Worm (Caenorhabditis elegans) whole organism, L1 larva: ENCODE results near the gene ptr-1.

Experiments used
- C04F5.9 ChIP-seq: sonication (generic microtip); optimal IDR thresholded peaks from 2 replicates; lab custom pipeline; 2016; ENCODE audit warnings: missing genetic modification characterization, missing compliant biosample characterization
- F16B12.6 ChIP-seq: fragments of 150-350 bp; optimal IDR thresholded peaks from 2 replicates; lab custom pipeline; 2014; ENCODE audit warnings: missing biosample characterization, missing genetic modification characterization
- aly-2 ChIP-seq: fragments of 150-350 bp; optimal IDR thresholded peaks from 2 replicates; lab custom pipeline; 2014; ENCODE audit warnings: missing biosample characterization, missing genetic modification characterization
- ama-1 ChIP-seq: fragments of 150-350 bp; optimal IDR thresholded peaks from 2 replicates; lab custom pipeline; 2014
- ceh-63 ChIP-seq: fragments of 200-800 bp; sonication (Bioruptor generic); optimal IDR thresholded peaks from 2 replicates; lab custom pipeline; 2018; ENCODE audit warnings: mild to moderate bottlenecking, missing genetic modification characterization, missing compliant biosample characterization
- ceh-8 ChIP-seq: fragments of 200-800 bp; sonication (Bioruptor generic); optimal IDR thresholded peaks from 2 replicates; lab custom pipeline; 2018; ENCODE audit warnings: mild to moderate bottlenecking, missing genetic modification characterization, moderate library complexity, missing compliant biosample characterization
- ceh-82 ChIP-seq, 3 experiments: fragments of 150-350 bp in 1 of 3; sonication (generic microtip) in 2 of 3; optimal IDR thresholded peaks; 2 replicates each; lab custom pipeline; 2014 to 2017; ENCODE audit warnings: missing biosample characterization in 3 of 3, missing genetic modification characterization in 3 of 3
- ceh-88 ChIP-seq: fragments of 200-800 bp; sonication (Bioruptor generic); IDR thresholded peaks from 2 replicates; pipeline ENCODE4 v1.3.6; 2022; ENCODE audit warnings: missing genetic modification characterization, missing compliant biosample characterization
- ces-1 ChIP-seq: fragments of 150-350 bp; optimal IDR thresholded peaks from 2 replicates; lab custom pipeline; 2014; ENCODE audit warnings: missing biosample characterization, missing genetic modification reagents, missing genetic modification characterization
- dpl-1 ChIP-seq, 3 experiments: fragments of 150-350 bp in 2 of 3; sonication (generic microtip) in 1 of 3; optimal IDR thresholded peaks; 2 replicates each; lab custom pipeline; 2014 to 2017; ENCODE audit warnings: missing biosample characterization in 3 of 3, missing genetic modification characterization in 3 of 3, missing genetic modification reagents in 3 of 3
- efl-1 ChIP-seq, 4 experiments: fragments of 150-350 bp; optimal IDR thresholded peaks in 3 of 4; peaks in 1 of 4; 1 replicate in 1 of 4; 2 replicates in 3 of 4; lab custom pipeline; 2014; ENCODE audit warnings: missing biosample characterization in 2 of 4, missing genetic modification characterization in 2 of 4, missing genetic modification reagents in 2 of 4
- elt-2 ChIP-seq: sonication (generic microtip); optimal IDR thresholded peaks from 2 replicates; lab custom pipeline; 2016; ENCODE audit warnings: missing genetic modification characterization, mild to moderate bottlenecking, inconsistent platforms, missing compliant biosample characterization, missing genetic modification reagents
- fkh-10 ChIP-seq: sonication (generic microtip); optimal IDR thresholded peaks from 2 replicates; lab custom pipeline; 2017; ENCODE audit warnings: missing biosample characterization, missing genetic modification reagents, missing genetic modification characterization
- fkh-8 ChIP-seq: sonication (generic microtip); optimal IDR thresholded peaks from 2 replicates; lab custom pipeline; 2016; ENCODE audit warnings: mild to moderate bottlenecking, missing genetic modification characterization, missing compliant biosample characterization
- fos-1 ChIP-seq: fragments of 150-350 bp; optimal IDR thresholded peaks from 2 replicates; lab custom pipeline; 2014; ENCODE audit warnings: missing biosample characterization, missing genetic modification characterization
- grh-1 ChIP-seq: fragments of 200-800 bp; sonication (Bioruptor generic); IDR thresholded peaks from 2 replicates; pipeline ENCODE4 v1.3.6; 2022; ENCODE audit warnings: missing genetic modification reagents, missing genetic modification characterization, missing compliant biosample characterization
- hlh-17 ChIP-seq: fragments of 200-800 bp; sonication (Bioruptor generic); optimal IDR thresholded peaks from 2 replicates; lab custom pipeline; 2018; ENCODE audit warnings: missing genetic modification characterization, mild to moderate bottlenecking, missing compliant biosample characterization, moderate library complexity, borderline replicate concordance
- hlh-4 ChIP-seq: sonication (generic microtip); optimal IDR thresholded peaks from 2 replicates; lab custom pipeline; 2016; ENCODE audit warnings: mild to moderate bottlenecking, missing genetic modification characterization, missing compliant biosample characterization
- hpl-2 ChIP-seq: fragments of 150-350 bp; optimal IDR thresholded peaks from 2 replicates; lab custom pipeline; 2014; ENCODE audit warnings: missing biosample characterization, missing genetic modification reagents, missing genetic modification characterization
- irx-1 ChIP-seq: sonication (generic microtip); optimal IDR thresholded peaks from 2 replicates; lab custom pipeline; 2016; ENCODE audit warnings: missing genetic modification characterization, missing compliant biosample characterization
- isw-1 ChIP-seq: fragments of 200-800 bp; sonication (Bioruptor generic); IDR thresholded peaks from 2 replicates; pipeline ENCODE4 v1.3.6; 2022; ENCODE audit warnings: missing genetic modification characterization, missing compliant biosample characterization
- jun-1 ChIP-seq: fragments of 150-350 bp; optimal IDR thresholded peaks from 2 replicates; lab custom pipeline; 2014; ENCODE audit warnings: missing biosample characterization, missing genetic modification reagents, missing genetic modification characterization
- lin-13 ChIP-seq: fragments of 150-350 bp; optimal IDR thresholded peaks from 2 replicates; lab custom pipeline; 2014; ENCODE audit warnings: missing biosample characterization, missing genetic modification reagents, missing genetic modification characterization
- lin-14 ChIP-seq: fragments of 200-800 bp; sonication (Bioruptor generic); optimal IDR thresholded peaks from 2 replicates; lab custom pipeline; 2018; ENCODE audit warnings: mild to moderate bottlenecking, missing genetic modification characterization, moderate library complexity, missing compliant biosample characterization
- lin-35 ChIP-seq, 2 experiments: fragments of 150-350 bp; optimal IDR thresholded peaks; 2 replicates each; lab custom pipeline; 2014; ENCODE audit warnings: missing biosample characterization in 2 of 2, missing genetic modification characterization in 2 of 2, missing genetic modification reagents in 2 of 2
- lin-39 ChIP-seq: fragments of 150-350 bp; optimal IDR thresholded peaks from 2 replicates; lab custom pipeline; 2014; ENCODE audit warnings: missing biosample characterization, missing genetic modification reagents, missing genetic modification characterization
- lsy-2 ChIP-seq, 2 experiments: fragments of 150-350 bp; optimal IDR thresholded peaks; 2 replicates each; lab custom pipeline; 2014; ENCODE audit warnings: missing biosample characterization in 2 of 2, missing genetic modification characterization in 2 of 2
- mab-9 ChIP-seq: fragments of 200-800 bp; sonication (Bioruptor generic); IDR thresholded peaks from 2 replicates; pipeline ENCODE4 v1.3.6; 2022; ENCODE audit warnings: missing genetic modification reagents, missing genetic modification characterization, missing compliant biosample characterization
- mef-2 ChIP-seq: fragments of 150-350 bp; optimal IDR thresholded peaks from 2 replicates; lab custom pipeline; 2014; ENCODE audit warnings: missing biosample characterization, missing genetic modification characterization
- mep-1 ChIP-seq: fragments of 150-350 bp; optimal IDR thresholded peaks from 2 replicates; lab custom pipeline; 2014; ENCODE audit warnings: missing biosample characterization, missing genetic modification characterization
- nhr-19 ChIP-seq: fragments of 200-800 bp; sonication (Bioruptor generic); conservative IDR thresholded peaks from 2 replicates; pipeline ENCODE4 v1.3.6; 2022; ENCODE audit warnings: missing genetic modification characterization, missing compliant biosample characterization
- nhr-237 ChIP-seq: fragments of 150-350 bp; optimal IDR thresholded peaks from 2 replicates; lab custom pipeline; 2014; ENCODE audit warnings: missing biosample characterization, missing genetic modification characterization
- nhr-71 ChIP-seq: sonication (generic microtip); optimal IDR thresholded peaks from 2 replicates; lab custom pipeline; 2016; ENCODE audit warnings: mild to moderate bottlenecking, missing genetic modification characterization, moderate library complexity, missing compliant biosample characterization
- nhr-76 ChIP-seq: sonication (generic microtip); optimal IDR thresholded peaks from 2 replicates; lab custom pipeline; 2017; ENCODE audit warnings: missing biosample characterization, missing genetic modification characterization
- nhr-77 ChIP-seq: fragments of 150-350 bp; optimal IDR thresholded peaks from 2 replicates; lab custom pipeline; 2014; ENCODE audit warnings: missing biosample characterization, missing genetic modification characterization
- rnt-1 ChIP-seq: sonication (generic microtip); optimal IDR thresholded peaks from 2 replicates; lab custom pipeline; 2016; ENCODE audit warnings: mild to moderate bottlenecking, missing genetic modification characterization, moderate library complexity, missing compliant biosample characterization
- skn-1 ChIP-seq: fragments of 150-350 bp; optimal IDR thresholded peaks from 2 replicates; lab custom pipeline; 2014; ENCODE audit warnings: missing biosample characterization, missing genetic modification characterization
- snpc-4 ChIP-seq: fragments of 150-350 bp; optimal IDR thresholded peaks from 2 replicates; lab custom pipeline; 2014; ENCODE audit warnings: missing biosample characterization, missing genetic modification characterization
- snu-23 ChIP-seq: sonication (generic microtip); optimal IDR thresholded peaks from 2 replicates; lab custom pipeline; 2016; ENCODE audit warnings: missing genetic modification characterization, missing compliant biosample characterization
- sox-4 ChIP-seq: sonication (generic microtip); optimal IDR thresholded peaks from 2 replicates; lab custom pipeline; 2016; ENCODE audit warnings: missing genetic modification characterization, missing compliant biosample characterization
- swsn-7 ChIP-seq: sonication (generic microtip); optimal IDR thresholded peaks from 2 replicates; lab custom pipeline; 2016; ENCODE audit warnings: missing genetic modification characterization, missing compliant biosample characterization
- tlp-1 ChIP-seq: fragments of 150-350 bp; optimal IDR thresholded peaks from 2 replicates; lab custom pipeline; 2014; ENCODE audit warnings: missing biosample characterization, missing genetic modification characterization
- unc-30 ChIP-seq: sonication (generic microtip); optimal IDR thresholded peaks from 2 replicates; lab custom pipeline; 2017; ENCODE audit warnings: missing biosample characterization, missing genetic modification characterization
- unc-86 ChIP-seq: sonication (generic microtip); optimal IDR thresholded peaks from 2 replicates; lab custom pipeline; 2016; ENCODE audit warnings: missing genetic modification characterization, missing compliant biosample characterization
- xbp-1 ChIP-seq: sonication (generic microtip); optimal IDR thresholded peaks from 2 replicates; lab custom pipeline; 2016; ENCODE audit warnings: missing genetic modification characterization, missing compliant biosample characterization
- zip-4 ChIP-seq: fragments of 200-800 bp; sonication (Bioruptor generic); optimal IDR thresholded peaks from 2 replicates; lab custom pipeline; 2018; ENCODE audit warnings: mild to moderate bottlenecking, missing genetic modification characterization, moderate library complexity, missing compliant biosample characterization
- ztf-4 ChIP-seq: fragments of 150-350 bp; optimal IDR thresholded peaks from 2 replicates; lab custom pipeline; 2014; ENCODE audit warnings: missing biosample characterization, missing genetic modification characterization

ptr-1 gene

ce11 chrV:9220444-9220843 is 38.9 kb upstream of the ptr-1 start (continued):
- TF ChIP-seq mab-9 (GFP tag; lab: Robert Waterston, UW), result no peak
- peak; percentile 37; the same call in 1 of the 2 replicates for TF ChIP-seq nhr-19 (GFP tag; lab: Robert Waterston, UW)
- TF ChIP-seq nhr-237 (tag; lab: Kevin White, UChicago), result no peak
- TF ChIP-seq snpc-4 (tag; lab: Kevin White, UChicago), result no peak
- TF ChIP-seq unc-30 (tag; lab: Kevin White, UChicago), result no peak
- TF ChIP-seq mep-1 (tag; lab: Kevin White, UChicago), result peak; percentile 20
- TF ChIP-seq grh-1 (GFP tag; lab: Robert Waterston, UW), result no peak
- peak; percentile 64 for TF ChIP-seq nhr-71 (tag; lab: Kevin White, UChicago)
- no peak for TF ChIP-seq ceh-8 (GFP tag; lab: Kevin White, UChicago)
- no peak for TF ChIP-seq hlh-4 (tag; lab: Kevin White, UChicago)
- TF ChIP-seq skn-1, result peak; percentile 54
- TF ChIP-seq lsy-2 (tag; optimal IDR thresholded peaks at IDR 0.05; lab: Kevin White, UChicago), result peak; percentile 36 to 74
- TF ChIP-seq rnt-1, result peak; percentile 33
- TF ChIP-seq mef-2 (tag; lab: Kevin White, UChicago), result no peak
- TF ChIP-seq fos-1 (tag; lab: Kevin White, UChicago), result peak; percentile 27
- TF ChIP-seq lin-13, result no peak
- TF ChIP-seq hlh-17, result no peak
- TF ChIP-seq hpl-2 (GFP tag; lab: Kevin White, UChicago), result no peak
- peak; percentile 56 for TF ChIP-seq lin-14
- peak in 2 of 3 experiments; percentile 45 to 68 for TF ChIP-seq ceh-82 (tag; optimal IDR thresholded peaks at IDR 0.05; lab: Kevin White, UChicago)
- TF ChIP-seq sox-4 (tag; lab: Kevin White, UChicago), result no peak
- TF ChIP-seq ces-1 (GFP tag; lab: Kevin White, UChicago), result no peak
- no peak for TF ChIP-seq F16B12.6 (tag; lab: Kevin White, UChicago)
- TF ChIP-seq C04F5.9 (tag; lab: Kevin White, UChicago), result no peak
- no peak for TF ChIP-seq irx-1
- TF ChIP-seq ztf-4 (tag; lab: Kevin White, UChicago), result no peak
- TF ChIP-seq zip-4 (GFP tag; lab: Kevin White, UChicago), result no peak
- TF ChIP-seq jun-1 (tag; lab: Kevin White, UChicago), result no peak
- no peak for TF ChIP-seq lin-39 (tag; lab: Kevin White, UChicago)
- no peak for TF ChIP-seq nhr-76 (tag; lab: Kevin White, UChicago)
- TF ChIP-seq fkh-8 (tag; lab: Kevin White, UChicago), result no peak
- TF ChIP-seq fkh-10 (GFP tag; lab: Kevin White, UChicago), result no peak
- peak; percentile 29 for TF ChIP-seq unc-86 (tag; lab: Kevin White, UChicago)
- peak; percentile 46; the same call in 1 of the 2 replicates for TF ChIP-seq isw-1 (GFP tag; lab: Robert Waterston, UW)
- peak; percentile 33 for TF ChIP-seq swsn-7

DNA sequence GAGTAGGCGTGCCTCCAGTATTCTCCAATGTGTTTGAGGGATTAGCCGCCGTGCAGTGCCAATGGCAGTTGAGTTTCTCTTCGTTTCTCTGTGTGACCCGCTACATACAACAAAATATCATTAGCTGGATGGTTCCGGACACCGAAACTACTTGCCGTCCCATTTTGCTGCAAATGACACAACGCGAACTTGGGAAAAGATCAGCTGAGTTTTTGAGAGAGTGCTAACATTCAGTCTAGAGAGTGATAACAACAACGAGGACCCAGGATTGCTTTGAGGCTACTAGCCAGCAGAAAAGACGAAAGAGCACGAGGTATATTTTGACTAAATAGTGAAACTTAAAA is 37.8 kb upstream of the ptr-1 start:
- TF ChIP-seq elt-2 (tag; lab: Kevin White, UChicago), result no peak
- no peak for TF ChIP-seq efl-1 (optimal IDR thresholded peaks at IDR 0.05; lab: Kevin White, UChicago)
- peak in 1 of 2 experiments; percentile 90 for TF ChIP-seq efl-1 (GFP tag; optimal IDR thresholded peaks at IDR 0.05 in 1 of 2; lab: Kevin White, UChicago)

- TF ChIP-seq lsy-2 (tag; optimal IDR thresholded peaks at IDR 0.05; lab: Kevin White, UChicago) (peak in 1 of 2 experiments; percentile 6), mep-1 (tag; lab: Kevin White, UChicago) (no peak), lin-35 (GFP tag; optimal IDR thresholded peaks at IDR 0.05; lab: Kevin White, UChicago) (peak in 1 of 2 experiments; percentile 17), unc-30 (tag; lab: Kevin White, UChicago) (no peak), fkh-10 (GFP tag; lab: Kevin White, UChicago) (peak; percentile 35), ceh-63 (GFP tag; lab: Kevin White, UChicago) (no peak), tlp-1 (tag; lab: Kevin White, UChicago) (no peak), fkh-8 (tag; lab: Kevin White, UChicago) (peak; percentile 23), elt-2 (tag; lab: Kevin White, UChicago) (peak; percentile 2), zip-4 (GFP tag; lab: Kevin White, UChicago) (no peak), ama-1 (no peak), nhr-77 (tag; lab: Kevin White, UChicago) (no peak), lin-14 (peak; percentile 86), dpl-1 (GFP tag; optimal IDR thresholded peaks at IDR 0.05; lab: Kevin White, UChicago) (peak in 1 of 3 experiments; percentile 27), aly-2 (no peak), nhr-71 (tag; lab: Kevin White, UChicago) (peak; percentile 29), snu-23 (GFP tag; lab: Kevin White, UChicago) (peak; percentile 8), lin-39 (tag; lab: Kevin White, UChicago) (no peak), nhr-237 (tag; lab: Kevin White, UChicago) (no peak), xbp-1 (no peak), ztf-4 (tag; lab: Kevin White, UChicago) (no peak), skn-1 (peak; percentile 22), unc-86 (tag; lab: Kevin White, UChicago) (peak; percentile 23), ceh-88 (no peak)
Observed at ce11 chrV:9218655-9219389, 37.3 kb upstream of the ptr-1 start.
